Worm (Caenorhabditis elegans): Measurements from ENCODE around the gene nstp-4.

The nstp-4 gene

ce11 chrII:401211-401610, 12.6 kb downstream of the nstp-4 start (continued):
- no peak for TF ChIP-seq sup-37 (GFP tag; optimal IDR thresholded peaks at IDR 0.05)
- TF ChIP-seq C16A3.4 (tag; optimal IDR thresholded peaks at IDR 0.05) = no peak
- no peak for TF ChIP-seq unc-98 (GFP tag; IDR thresholded peaks at IDR 0.05)
- TF ChIP-seq mef-2 (tag; optimal IDR thresholded peaks at IDR 0.05) = no peak
- TF ChIP-seq fkh-8 (tag; optimal IDR thresholded peaks at IDR 0.05) = peak; percentile 53
- no peak for TF ChIP-seq mab-9 (GFP tag; IDR thresholded peaks at IDR 0.05)
- peak; percentile 31 for TF ChIP-seq nhr-47 (tag; optimal IDR thresholded peaks at IDR 0.05)
- TF ChIP-seq nhr-77 (tag; optimal IDR thresholded peaks at IDR 0.05) = no peak
- peak; percentile 45 for TF ChIP-seq fkh-10 (GFP tag; optimal IDR thresholded peaks at IDR 0.05)
- no peak for TF ChIP-seq hlh-4 (tag; optimal IDR thresholded peaks at IDR 0.05)
- TF ChIP-seq egl-13 (tag; optimal IDR thresholded peaks at IDR 0.05) = no peak
- peak in 1 of 3 experiments; percentile 39 for TF ChIP-seq dpl-1 (GFP tag; optimal IDR thresholded peaks at IDR 0.05)
- TF ChIP-seq vab-15 (tag; optimal IDR thresholded peaks at IDR 0.05) = no peak
- no peak for TF ChIP-seq nhr-71 (tag; optimal IDR thresholded peaks at IDR 0.05)
- peak in 1 of 3 experiments; percentile 51 for TF ChIP-seq ceh-82 (tag; optimal IDR thresholded peaks at IDR 0.05)
- TF ChIP-seq lin-15B (tag; optimal IDR thresholded peaks at IDR 0.05) = no peak
- TF ChIP-seq mdl-1 (tag; optimal IDR thresholded peaks at IDR 0.05) = no peak
- peak; percentile 77 for TF ChIP-seq lin-14 (GFP tag; optimal IDR thresholded peaks at IDR 0.05)
- no peak for TF ChIP-seq nhr-76 (tag; optimal IDR thresholded peaks at IDR 0.05)
- no peak for TF ChIP-seq elt-3 (tag; optimal IDR thresholded peaks at IDR 0.05)
- TF ChIP-seq lin-35 (GFP tag; optimal IDR thresholded peaks at IDR 0.05) = peak in 1 of 2 experiments; percentile 26
- TF ChIP-seq jun-1 (tag; optimal IDR thresholded peaks at IDR 0.05) = no peak
- no peak for TF ChIP-seq ceh-90 (tag; optimal IDR thresholded peaks at IDR 0.05)
- TF ChIP-seq sox-4 (tag; optimal IDR thresholded peaks at IDR 0.05) = no peak
- no peak for TF ChIP-seq ceh-63 (GFP tag; optimal IDR thresholded peaks at IDR 0.05)
- TF ChIP-seq pag-3 (tag; optimal IDR thresholded peaks at IDR 0.05; ENCODE audit: borderline replicate concordance, insufficient read depth) = no peak
- TF ChIP-seq aha-1 (tag; optimal IDR thresholded peaks at IDR 0.05) = no peak
- no peak for TF ChIP-seq ztf-4 (tag; optimal IDR thresholded peaks at IDR 0.05)
- no peak for TF ChIP-seq nhr-20 (tag; optimal IDR thresholded peaks at IDR 0.05)
- TF ChIP-seq snu-23 (GFP tag; optimal IDR thresholded peaks at IDR 0.05) = peak; percentile 28
- no peak for TF ChIP-seq ceh-8 (GFP tag; optimal IDR thresholded peaks at IDR 0.05)
- TF ChIP-seq nhr-19 (GFP tag; conservative IDR thresholded peaks at IDR 0.05) = no peak
- no peak for TF ChIP-seq rnt-1 (tag; optimal IDR thresholded peaks at IDR 0.05)
- TF ChIP-seq fkh-4 (tag; optimal IDR thresholded peaks at IDR 0.05; ENCODE audit: borderline replicate concordance) = no peak
- no peak for TF ChIP-seq hlh-17 (GFP tag; optimal IDR thresholded peaks at IDR 0.05; ENCODE audit: borderline replicate concordance)
- peak; percentile 26 for TF ChIP-seq swsn-7 (tag; optimal IDR thresholded peaks at IDR 0.05)
- TF ChIP-seq tlp-1 (tag; optimal IDR thresholded peaks at IDR 0.05) = no peak
- no peak for TF ChIP-seq irx-1 (tag; optimal IDR thresholded peaks at IDR 0.05)
- TF ChIP-seq hpl-2 (GFP tag; optimal IDR thresholded peaks at IDR 0.05) = no peak
- TF ChIP-seq F16B12.6 (tag; optimal IDR thresholded peaks at IDR 0.05) = no peak
- TF ChIP-seq efl-1 (optimal IDR thresholded peaks at IDR 0.05) = peak in 1 of 2 experiments; percentile 22
- peak in 1 of 2 experiments; percentile 70 for TF ChIP-seq efl-1 (GFP tag; optimal IDR thresholded peaks at IDR 0.05 in 1 of 2)
- TF ChIP-seq lir-3 (tag; optimal IDR thresholded peaks at IDR 0.05; ENCODE audit: poor library complexity) = no peak

- TF ChIP-seq elt-2 (tag; optimal IDR thresholded peaks at IDR 0.05) (peak; percentile 19), hpl-2 (GFP tag; optimal IDR thresholded peaks at IDR 0.05) (no peak), swsn-7 (tag; optimal IDR thresholded peaks at IDR 0.05) (no peak), C34B4.2 (tag; optimal IDR thresholded peaks at IDR 0.05) (no peak), efl-1 (optimal IDR thresholded peaks at IDR 0.05) (no peak), efl-1 (GFP tag; optimal IDR thresholded peaks at IDR 0.05 in 1 of 2) (peak in 1 of 2 experiments; percentile 82), nhr-85 (tag) (no peak), unc-86 (tag; optimal IDR thresholded peaks at IDR 0.05) (no peak), nhr-12 (tag; optimal IDR thresholded peaks at IDR 0.05) (no peak), fkh-8 (tag; optimal IDR thresholded peaks at IDR 0.05) (no peak)
Observed at ce11 chrII:402435-402834, 13.8 kb downstream of the nstp-4 start, which contains the start of gene clec-10. TSS of gene clec-10 (plus strand) at chrII:402678.
